Fruit fly (Drosophila melanogaster) whole organism, embryonic: ENCODE results near the gene CG11596.

Source experiments
- CG10274 ChIP-seq: fragments of 200-800 bp; sonication (Bioruptor generic); optimal IDR thresholded peaks from 3 replicates; lab custom pipeline; 2017; ENCODE audit warnings: missing biosample characterization, mild to moderate bottlenecking, missing genetic modification characterization
- CG10321 ChIP-seq: fragments of 200-800 bp; sonication (Bioruptor generic); IDR thresholded peaks from 2 replicates; pipeline ENCODE4 v1.3.6; 2022; ENCODE audit warnings: missing biosample characterization, missing genetic modification characterization
- CG11093 ChIP-seq: fragments of 200-800 bp; sonication (Bioruptor generic); IDR thresholded peaks from 3 replicates; pipeline ENCODE4 v1.3.6; 2022; ENCODE audit warnings: missing biosample characterization, missing genetic modification characterization
- CG13123 ChIP-seq: fragments of 200-800 bp; sonication (Bioruptor generic); optimal IDR thresholded peaks from 2 replicates; lab custom pipeline; 2016; ENCODE audit warnings: missing biosample characterization, missing genetic modification characterization
- CG1647 ChIP-seq: fragments of 200-800 bp; sonication (Bioruptor generic); optimal IDR thresholded peaks from 3 replicates; lab custom pipeline; 2016; ENCODE audit warnings: missing biosample characterization, missing genetic modification characterization
- CG16813 ChIP-seq: fragments of 200-800 bp; sonication (Bioruptor generic); IDR thresholded peaks from 3 replicates; pipeline ENCODE4 v1.3.6; 2022; ENCODE audit warnings: missing biosample characterization, missing genetic modification characterization; ENCODE audit not compliant: partially characterized antibody
- CG17802 ChIP-seq: fragments of 200-800 bp; sonication (Bioruptor generic); optimal IDR thresholded peaks from 2 replicates; lab custom pipeline; 2018; ENCODE audit warnings: missing biosample characterization, mild to moderate bottlenecking, missing genetic modification characterization, moderate library complexity
- CG1832 ChIP-seq: fragments of 200-800 bp; sonication (Bioruptor generic); optimal IDR thresholded peaks from 2 replicates; lab custom pipeline; 2017; ENCODE audit warnings: missing biosample characterization, mild to moderate bottlenecking, missing genetic modification characterization, inconsistent platforms
- CG30403 ChIP-seq: fragments of 200-800 bp; sonication (Bioruptor generic); optimal IDR thresholded peaks from 3 replicates; lab custom pipeline; 2016; ENCODE audit warnings: missing biosample characterization, missing genetic modification characterization
- CG4360 ChIP-seq: fragments of 200-800 bp; sonication (Bioruptor generic); IDR thresholded peaks from 2 replicates; pipeline ENCODE4 v1.3.6; 2022; ENCODE audit warnings: missing biosample characterization, missing genetic modification characterization
- CG7556 ChIP-seq: fragments of 200-800 bp; sonication (Bioruptor generic); optimal IDR thresholded peaks from 2 replicates; lab custom pipeline; 2017; ENCODE audit warnings: missing biosample characterization, mild to moderate bottlenecking, missing genetic modification characterization
- CG8290 ChIP-seq, 3 experiments: fragments of 200-800 bp; sonication (Bioruptor generic); optimal IDR thresholded peaks; 2 replicates each; lab custom pipeline; 2016 to 2019; ENCODE audit warnings: missing biosample characterization in 3 of 3, missing genetic modification characterization in 3 of 3, mild to moderate bottlenecking in 2 of 3, moderate library complexity in 1 of 3
- CG8924 ChIP-seq: fragments of 200-800 bp; optimal IDR thresholded peaks from 3 replicates; lab custom pipeline; 2019; ENCODE audit warnings: missing biosample characterization, mild to moderate bottlenecking, missing genetic modification characterization, moderate library complexity
- Dbx ChIP-seq: fragments of 200-800 bp; sonication (Bioruptor generic); IDR thresholded peaks from 3 replicates; pipeline ENCODE4 v1.3.6; 2022; ENCODE audit warnings: missing biosample characterization, missing genetic modification characterization
- Dip2 ChIP-seq: fragments of 200-800 bp; sonication (Bioruptor generic); IDR thresholded peaks from 2 replicates; pipeline ENCODE4 v1.3.6; 2022; ENCODE audit warnings: missing biosample characterization, missing genetic modification characterization
- Fer2 ChIP-seq: fragments of 200-800 bp; sonication (Bioruptor generic); optimal IDR thresholded peaks from 2 replicates; lab custom pipeline; 2018; ENCODE audit warnings: missing biosample characterization, mild to moderate bottlenecking, missing genetic modification characterization, moderate library complexity
- Gsc ChIP-seq: fragments of 200-800 bp; sonication (Bioruptor generic); IDR thresholded peaks from 2 replicates; pipeline ENCODE4 v1.3.6; 2022; ENCODE audit warnings: missing biosample characterization, missing genetic modification characterization
- HLH4C ChIP-seq: fragments of 200-800 bp; sonication (Bioruptor generic); IDR thresholded peaks from 3 replicates; pipeline ENCODE4 v1.3.6; 2022; ENCODE audit warnings: missing biosample characterization, missing genetic modification characterization; ENCODE audit not compliant: partially characterized antibody
- MBD-R2 ChIP-seq: fragments of 200-800 bp; sonication (Bioruptor generic); IDR thresholded peaks from 2 replicates; pipeline ENCODE4 v1.3.6; 2022; ENCODE audit warnings: missing biosample characterization, missing genetic modification characterization
- Pdp1 ChIP-seq, 2 experiments: fragments of 200-800 bp; sonication (Bioruptor generic); optimal IDR thresholded peaks; 3 replicates each; lab custom pipeline; 2016; ENCODE audit warnings: missing biosample characterization in 2 of 2, missing genetic modification characterization in 2 of 2, mild to moderate bottlenecking in 1 of 2, moderate library complexity in 1 of 2
- Ptx1 ChIP-seq: fragments of 200-800 bp; sonication (Bioruptor generic); IDR thresholded peaks from 2 replicates; pipeline ENCODE4 v1.3.6; 2022; ENCODE audit warnings: missing biosample characterization, missing genetic modification characterization
- Sox100B ChIP-seq: fragments of 200-800 bp; sonication (Bioruptor generic); optimal IDR thresholded peaks from 3 replicates; lab custom pipeline; 2018; ENCODE audit warnings: missing biosample characterization, mild to moderate bottlenecking, missing genetic modification characterization
- az2 ChIP-seq: fragments of 200-800 bp; sonication (Bioruptor generic); optimal IDR thresholded peaks from 3 replicates; lab custom pipeline; 2016; ENCODE audit warnings: missing biosample characterization, missing genetic modification characterization
- bowl ChIP-seq: fragments of 200-800 bp; sonication (Bioruptor generic); IDR thresholded peaks from 2 replicates; pipeline ENCODE4 v1.3.6; 2022; ENCODE audit warnings: missing biosample characterization, missing genetic modification characterization
- cad ChIP-seq: fragments of >200 bp; optimal IDR thresholded peaks from 2 replicates; lab custom pipeline; 2017; ENCODE audit warnings: missing biosample characterization, missing genetic modification characterization
- corto ChIP-seq: fragments of 200-800 bp; sonication (Bioruptor generic); optimal IDR thresholded peaks from 2 replicates; lab custom pipeline; 2016; ENCODE audit warnings: missing biosample characterization, mild to moderate bottlenecking, missing genetic modification characterization, moderate library complexity
- cwo ChIP-seq: fragments of 200-800 bp; sonication (Bioruptor generic); optimal IDR thresholded peaks from 3 replicates; lab custom pipeline; 2017; ENCODE audit warnings: missing biosample characterization, missing genetic modification characterization, mild to moderate bottlenecking, moderate library complexity, missing genetic modification reagents
- gsb ChIP-seq: fragments of 200-800 bp; sonication (Bioruptor generic); IDR thresholded peaks from 2 replicates; pipeline ENCODE4 v1.3.6; 2022; ENCODE audit warnings: missing biosample characterization, missing genetic modification characterization
- hth ChIP-seq: fragments of >200 bp; optimal IDR thresholded peaks from 2 replicates; lab custom pipeline; 2017; ENCODE audit warnings: inconsistent platforms
- kah ChIP-seq: fragments of 200-800 bp; sonication (Bioruptor generic); optimal IDR thresholded peaks from 2 replicates; lab custom pipeline; 2018; ENCODE audit warnings: missing biosample characterization, mild to moderate bottlenecking, missing genetic modification characterization
- kay ChIP-seq: fragments of 200-800 bp; sonication (Bioruptor generic); optimal IDR thresholded peaks from 2 replicates; lab custom pipeline; 2016; ENCODE audit warnings: missing biosample characterization, missing genetic modification characterization
- kni ChIP-seq: fragments of 200-800 bp; sonication (Bioruptor generic); optimal IDR thresholded peaks from 3 replicates; lab custom pipeline; 2017; ENCODE audit warnings: mild to moderate bottlenecking, missing biosample characterization, missing genetic modification reagents, missing genetic modification characterization
- knrl ChIP-seq: fragments of 200-800 bp; sonication (Bioruptor generic); IDR thresholded peaks from 3 replicates; pipeline ENCODE4 v1.3.6; 2022; ENCODE audit warnings: missing biosample characterization, missing genetic modification characterization; ENCODE audit not compliant: partially characterized antibody
- lov ChIP-seq, 2 experiments: fragments of 200-800 bp in 1 of 2; fragments of >200 bp in 1 of 2; sonication (Bioruptor generic) in 1 of 2; IDR thresholded peaks in 1 of 2; optimal IDR thresholded peaks in 1 of 2; 2 replicates in 1 of 2; 3 replicates in 1 of 2; pipeline versions ENCODE4 v1.3.6 to Lab custom; 2017 to 2022; ENCODE audit warnings: missing biosample characterization in 1 of 2, missing genetic modification characterization in 1 of 2
- nerfin-1 ChIP-seq: fragments of 200-800 bp; sonication (Bioruptor generic); optimal IDR thresholded peaks from 3 replicates; lab custom pipeline; 2019; ENCODE audit warnings: missing biosample characterization, mild to moderate bottlenecking, missing genetic modification characterization, moderate library complexity
- nom ChIP-seq: fragments of 200-800 bp; sonication (Bioruptor generic); optimal IDR thresholded peaks from 2 replicates; lab custom pipeline; 2017; ENCODE audit warnings: missing biosample characterization, missing genetic modification characterization, mild to moderate bottlenecking, moderate library complexity, missing genetic modification reagents
- odd ChIP-seq: fragments of 200-800 bp; sonication (Bioruptor generic); optimal IDR thresholded peaks from 2 replicates; lab custom pipeline; 2017; ENCODE audit warnings: missing biosample characterization, mild to moderate bottlenecking, missing genetic modification characterization
- pb ChIP-seq: fragments of 200-800 bp; sonication (Bioruptor generic); optimal IDR thresholded peaks from 3 replicates; lab custom pipeline; 2016; ENCODE audit warnings: missing biosample characterization, missing genetic modification characterization
- pita ChIP-seq: fragments of 200-800 bp; sonication (Bioruptor generic); optimal IDR thresholded peaks from 2 replicates; lab custom pipeline; 2017; ENCODE audit warnings: missing biosample characterization, mild to moderate bottlenecking, missing genetic modification characterization
- pnt ChIP-seq: fragments of 200-800 bp; sonication (Bioruptor generic); optimal IDR thresholded peaks from 3 replicates; lab custom pipeline; 2016; ENCODE audit warnings: missing biosample characterization, missing genetic modification characterization
- prd ChIP-seq, 3 experiments: fragments of >200 bp in 2 of 3; fragments of 200-800 bp in 1 of 3; sonication (Bioruptor generic) in 1 of 3; optimal IDR thresholded peaks in 2 of 3; IDR thresholded peaks in 1 of 3; 2 replicates in 2 of 3; 3 replicates in 1 of 3; pipeline versions ENCODE4 v1.3.6 to Lab custom; 2017 to 2022; ENCODE audit warnings: missing biosample characterization in 1 of 3, missing genetic modification characterization in 1 of 3
- pzg ChIP-seq: fragments of 200-800 bp; sonication (Bioruptor generic); optimal IDR thresholded peaks from 3 replicates; lab custom pipeline; 2018; ENCODE audit warnings: missing biosample characterization, mild to moderate bottlenecking, missing genetic modification characterization, moderate library complexity
- so ChIP-seq: fragments of 200-800 bp; sonication (Bioruptor generic); IDR thresholded peaks from 3 replicates; pipeline ENCODE4 v1.3.6; 2022; ENCODE audit warnings: missing biosample characterization, missing genetic modification characterization
- tin ChIP-seq: fragments of 200-800 bp; sonication (Bioruptor generic); optimal IDR thresholded peaks from 3 replicates; lab custom pipeline; 2016; ENCODE audit warnings: missing biosample characterization, missing genetic modification characterization
- trh ChIP-seq: fragments of 200-800 bp; sonication (Bioruptor generic); optimal IDR thresholded peaks from 2 replicates; lab custom pipeline; 2016; ENCODE audit warnings: missing biosample characterization, missing genetic modification characterization
- tx ChIP-seq: fragments of 200-800 bp; sonication (Bioruptor generic); optimal IDR thresholded peaks from 2 replicates; lab custom pipeline; 2016; ENCODE audit warnings: missing biosample characterization, missing genetic modification characterization
- yki ChIP-seq: fragments of >200 bp; optimal IDR thresholded peaks from 3 replicates; lab custom pipeline; 2018

Gene CG11596

DNA sequence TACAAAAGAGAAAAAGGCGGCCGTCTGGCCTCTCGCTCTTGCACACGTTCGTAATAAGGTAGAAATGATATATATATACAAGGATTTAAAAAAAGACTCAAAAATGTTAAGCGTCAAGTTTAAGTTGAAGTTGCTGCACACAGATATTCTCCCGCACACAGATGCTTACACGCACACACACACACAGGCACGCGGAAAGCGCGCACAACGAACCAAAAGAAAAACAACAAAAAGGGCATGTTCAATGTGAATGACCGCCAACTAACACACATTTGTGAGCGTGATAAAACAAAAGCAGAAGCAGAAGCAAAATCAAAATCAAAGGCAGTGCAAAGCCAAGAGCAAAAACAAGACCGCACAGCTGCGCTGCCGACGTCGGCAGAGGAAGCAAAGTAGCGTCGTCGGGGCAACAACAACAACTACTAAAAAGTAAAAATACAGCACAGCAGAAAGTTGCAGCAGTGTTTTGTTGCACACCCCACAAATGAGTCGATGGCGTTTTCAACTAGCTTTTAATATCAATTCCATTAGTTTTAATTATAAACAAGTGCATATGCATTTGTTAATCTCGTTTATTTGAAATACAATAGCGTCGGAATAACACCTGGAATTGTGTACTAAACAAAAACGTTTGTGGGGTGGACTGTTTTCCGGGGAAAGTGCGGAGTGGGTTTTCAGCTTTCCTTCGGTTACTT lies 19.8 kb downstream of the CG11596 start (continued):
- TF ChIP-seq lov (optimal IDR thresholded peaks at IDR 0.05; lab: Kevin White, UChicago) (no peak), lov (GFP tag; IDR thresholded peaks at IDR 0.05; lab: Robert Waterston, UW) (peak; percentile 98), tx (GFP tag; lab: Kevin White, UChicago) (peak; percentile 90), pb (GFP tag; lab: Kevin White, UChicago) (peak; percentile 93), CG17802 (tag; lab: Kevin White, UChicago) (peak; percentile 89), Dbx (GFP tag; lab: Robert Waterston, UW) (peak; percentile 65; the same call in 2 of the 3 replicates), prd (optimal IDR thresholded peaks at IDR 0.05; lab: Kevin White, UChicago) (no peak), prd (GFP tag; IDR thresholded peaks at IDR 0.05; lab: Robert Waterston, UW) (peak; percentile 98), CG7556 (GFP tag; lab: Kevin White, UChicago) (peak; percentile 97), knrl (GFP tag; lab: Robert Waterston, UW) (no peak), MBD-R2 (GFP tag; lab: Robert Waterston, UW) (peak; percentile 64; the same call in 1 of the 2 replicates), CG1647 (GFP tag; lab: Kevin White, UChicago) (peak; percentile 88)

DNA sequence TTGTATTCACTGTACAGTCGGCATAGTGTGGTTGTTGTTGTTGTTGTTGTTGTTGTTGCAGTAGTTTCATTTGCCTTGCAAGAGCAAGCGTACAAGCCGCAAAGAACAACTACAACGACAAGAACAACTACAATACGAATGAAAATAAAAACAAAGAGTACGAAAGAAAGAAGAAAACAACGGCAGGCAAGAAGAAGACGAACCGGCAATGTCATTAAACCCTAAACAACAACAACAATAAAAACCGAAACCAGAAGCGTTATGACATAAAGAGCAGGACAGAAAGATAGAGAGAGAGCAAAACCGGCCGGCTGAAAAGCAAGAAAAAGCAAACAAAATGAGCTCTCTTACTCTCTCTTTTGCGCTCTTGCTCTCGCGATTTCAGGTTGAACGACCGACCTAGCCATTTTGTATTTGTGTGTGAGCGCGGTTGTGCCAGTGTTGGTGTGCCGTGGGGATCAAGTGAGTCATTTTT lies 20.5 kb downstream of the CG11596 start:
- no peak for TF ChIP-seq CG11093 (GFP tag; lab: Robert Waterston, UW)
- TF ChIP-seq CG10321 (GFP tag; lab: Robert Waterston, UW): 0 out of 2 replicates have a peak, but pooled peaks have one; percentile 3
- peak; percentile 24 for TF ChIP-seq corto (GFP tag; lab: Kevin White, UChicago)
- no peak for TF ChIP-seq pita (GFP tag; lab: Kevin White, UChicago)
- no peak for TF ChIP-seq hth
- TF ChIP-seq Fer2 (tag; lab: Kevin White, UChicago): no peak
- TF ChIP-seq CG4360 (GFP tag; lab: Robert Waterston, UW): peak; percentile 97
- TF ChIP-seq bowl: no peak
- TF ChIP-seq nom (GFP tag; lab: Kevin White, UChicago): peak; percentile 82
- no peak for TF ChIP-seq so (GFP tag; lab: Robert Waterston, UW)
- TF ChIP-seq CG13123 (GFP tag; lab: Kevin White, UChicago): no peak
- no peak for TF ChIP-seq tin (GFP tag; lab: Kevin White, UChicago)
- TF ChIP-seq CG30403 (GFP tag; lab: Kevin White, UChicago): no peak
- no peak for TF ChIP-seq CG16813 (GFP tag; lab: Robert Waterston, UW)
- no peak for TF ChIP-seq az2 (GFP tag; lab: Kevin White, UChicago)
- TF ChIP-seq CG8290 (GFP tag; optimal IDR thresholded peaks at IDR 0.05; lab: Kevin White, UChicago): no peak
- TF ChIP-seq CG8290 (tag; optimal IDR thresholded peaks at IDR 0.05; lab: Kevin White, UChicago): no peak
- TF ChIP-seq cwo (GFP tag; lab: Kevin White, UChicago): no peak
- peak; percentile 78 for TF ChIP-seq yki
- no peak for TF ChIP-seq nerfin-1
- TF ChIP-seq Sox100B (GFP tag; lab: Kevin White, UChicago): peak; percentile 51
- peak; percentile 11 for TF ChIP-seq CG8924 (tag; lab: Kevin White, UChicago)
- peak; percentile 46 for TF ChIP-seq CG1832 (GFP tag; lab: Kevin White, UChicago)
- no peak for TF ChIP-seq CG10274 (GFP tag; lab: Kevin White, UChicago)
- TF ChIP-seq gsb: no peak
- no peak for TF ChIP-seq Gsc (GFP tag; lab: Robert Waterston, UW)
- TF ChIP-seq trh: no peak
- TF ChIP-seq kni (GFP tag; lab: Kevin White, UChicago): peak; percentile 1
- no peak for TF ChIP-seq Dip2 (GFP tag; lab: Robert Waterston, UW)
- peak; percentile 17 for TF ChIP-seq kay (GFP tag; lab: Kevin White, UChicago)
- no peak for TF ChIP-seq kah
- peak in 1 of 2 experiments; percentile 94 for TF ChIP-seq Pdp1 (GFP tag; optimal IDR thresholded peaks at IDR 0.05; lab: Kevin White, UChicago)
- no peak for TF ChIP-seq pzg
- no peak for TF ChIP-seq pnt (GFP tag; lab: Kevin White, UChicago)
- no peak for TF ChIP-seq Ptx1 (GFP tag; lab: Robert Waterston, UW)
- peak; percentile 49 for TF ChIP-seq odd (GFP tag; lab: Kevin White, UChicago)
- TF ChIP-seq HLH4C (GFP tag; lab: Robert Waterston, UW): no peak
- peak; percentile 52 for TF ChIP-seq cad (GFP tag; lab: Kevin White, UChicago)
